Worm (Caenorhabditis elegans) whole organism, L3 larva: ENCODE results near the gene letm-1.

ENCODE experiments used
- aly-2 ChIP-seq: fragments of 150-350 bp; optimal IDR thresholded peaks from 2 replicates; lab custom pipeline; 2014; ENCODE audit warnings: missing biosample characterization, missing genetic modification characterization
- ceh-16 ChIP-seq: sonication (generic microtip); optimal IDR thresholded peaks from 2 replicates; lab custom pipeline; 2017; ENCODE audit warnings: missing biosample characterization, missing genetic modification characterization
- ceh-9 ChIP-seq: sonication (generic microtip); optimal IDR thresholded peaks from 2 replicates; lab custom pipeline; 2018; ENCODE audit warnings: missing biosample characterization, missing genetic modification characterization
- daf-12 ChIP-seq: fragments of 150-350 bp; optimal IDR thresholded peaks from 2 replicates; lab custom pipeline; 2014; ENCODE audit warnings: missing biosample characterization, missing genetic modification reagents, missing genetic modification characterization
- egl-5 ChIP-seq: fragments of 150-350 bp; optimal IDR thresholded peaks from 2 replicates; lab custom pipeline; 2017; ENCODE audit warnings: missing biosample characterization, missing genetic modification reagents, missing genetic modification characterization, inconsistent platforms
- mdl-1 ChIP-seq: fragments of 150-350 bp; optimal IDR thresholded peaks from 2 replicates; lab custom pipeline; 2014; ENCODE audit warnings: missing biosample characterization, missing genetic modification characterization
- nhr-25 ChIP-seq: sonication (generic microtip); optimal IDR thresholded peaks from 2 replicates; lab custom pipeline; 2017; ENCODE audit warnings: missing biosample characterization, missing genetic modification characterization
- nhr-43 ChIP-seq: sonication (generic microtip); optimal IDR thresholded peaks from 2 replicates; lab custom pipeline; 2016; ENCODE audit warnings: mild to moderate bottlenecking, missing genetic modification characterization, missing compliant biosample characterization; ENCODE audit not compliant: poor library complexity, severe bottlenecking
- sea-2 ChIP-seq: fragments of 150-350 bp; sonication (generic microtip); optimal IDR thresholded peaks from 4 replicates; lab custom pipeline; 2014; ENCODE audit warnings: missing biosample characterization, missing genetic modification reagents, missing genetic modification characterization
- skn-1 ChIP-seq: fragments of 150-350 bp; optimal IDR thresholded peaks from 2 replicates; lab custom pipeline; 2014; ENCODE audit warnings: missing biosample characterization, missing genetic modification characterization
- unc-39 ChIP-seq: sonication (generic microtip); optimal IDR thresholded peaks from 4 replicates; lab custom pipeline; 2017; ENCODE audit warnings: missing biosample characterization, missing genetic modification characterization
- unc-62 ChIP-seq: fragments of 150-350 bp; sonication (generic microtip); optimal IDR thresholded peaks from 4 replicates; lab custom pipeline; 2014; ENCODE audit warnings: missing biosample characterization, missing genetic modification reagents, missing genetic modification characterization
- zag-1 ChIP-seq: fragments of 150-350 bp; optimal IDR thresholded peaks from 2 replicates; lab custom pipeline; 2014; ENCODE audit warnings: missing biosample characterization, missing genetic modification characterization
- ztf-4 ChIP-seq: fragments of 150-350 bp; optimal IDR thresholded peaks from 2 replicates; lab custom pipeline; 2014; ENCODE audit warnings: missing biosample characterization, missing genetic modification characterization

The letm-1 gene

ce11 chrV:13703960-13704359 lies 42.9 kb downstream of the letm-1 start, which contains the start of gene T01D3.3:
Gene T01D3.3 (plus strand): TSS chrV:13704271.
- TF ChIP-seq aly-2 (tag; lab: Kevin White, UChicago) (no peak), unc-62 (no peak), mdl-1 (no peak), nhr-25 (peak; percentile 83), egl-5 (tag; lab: Kevin White, UChicago) (peak; percentile 78)
- TF ChIP-seq, all 47 proteins: peak for 2

DNA sequence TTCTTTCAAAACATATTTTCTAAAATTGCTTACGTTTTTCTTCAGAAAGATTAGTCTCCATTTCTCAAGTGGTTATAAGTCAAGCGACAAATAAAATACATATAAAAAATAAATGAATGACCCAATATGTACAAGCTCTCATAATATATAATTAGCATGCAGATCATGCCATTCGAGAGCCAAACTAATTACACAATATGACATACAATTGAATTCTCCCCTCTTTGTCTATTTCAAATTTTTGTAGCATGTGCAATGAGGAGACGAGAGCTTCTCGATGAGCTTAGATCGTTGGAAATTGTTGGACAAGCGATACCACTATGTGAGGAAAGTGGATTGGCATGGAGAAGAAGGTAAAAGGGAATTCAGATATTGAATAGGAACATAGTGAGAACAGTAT lies 46.2 kb downstream of the letm-1 start, which contains the start of gene hlh-34:
hlh-34 (minus strand) TSS at position 101 of the 400 bp plus-strand sequence.
- no peak for TF ChIP-seq ztf-4 (tag; lab: Kevin White, UChicago)
- TF ChIP-seq ceh-16 (tag; lab: Kevin White, UChicago): no peak
- TF ChIP-seq ceh-9 (tag; lab: Kevin White, UChicago): no peak
- no peak for TF ChIP-seq sea-2 (GFP tag; lab: Kevin White, UChicago)
- TF ChIP-seq daf-12 (tag; lab: Kevin White, UChicago): no peak
- no peak for TF ChIP-seq zag-1 (tag; lab: Kevin White, UChicago)
- TF ChIP-seq nhr-43 (tag; lab: Kevin White, UChicago): no peak

DNA sequence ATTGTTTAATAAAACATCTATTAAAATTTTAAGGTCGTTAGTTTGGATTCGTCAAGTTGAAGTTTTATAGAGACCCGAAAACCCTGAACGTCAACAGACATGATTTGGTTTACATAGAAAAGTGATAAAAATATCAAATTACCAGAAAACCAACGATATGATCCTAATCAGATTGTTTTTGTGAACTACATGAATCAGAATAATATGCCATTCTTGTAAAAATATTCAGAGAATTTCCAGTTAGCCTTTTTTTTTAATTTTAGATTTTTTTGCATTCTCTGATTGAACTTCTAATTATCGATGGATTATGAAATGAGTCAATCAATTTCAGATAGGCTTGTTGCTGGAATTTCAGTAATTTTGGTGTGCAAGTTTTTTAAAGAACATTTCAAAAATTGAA lies 50.0 kb downstream of the letm-1 start, which contains the start of gene srx-96:
srx-96 (plus strand) TSS at position 301 of the 400 bp plus-strand sequence.
- no peak for TF ChIP-seq ceh-9 (tag; lab: Kevin White, UChicago)
- TF ChIP-seq ceh-16 (tag; lab: Kevin White, UChicago): no peak
- TF ChIP-seq nhr-43 (tag; lab: Kevin White, UChicago): no peak
- no peak for TF ChIP-seq unc-39 (tag; lab: Kevin White, UChicago)
- TF ChIP-seq skn-1 (tag; lab: Kevin White, UChicago): no peak
- no peak for TF ChIP-seq ztf-4 (tag; lab: Kevin White, UChicago)
- no peak for TF ChIP-seq zag-1 (tag; lab: Kevin White, UChicago)
